Fruit fly (Drosophila melanogaster) Kc167 (cell line): ENCODE data around the gene Ttc30.

Experiments
- Myc ChIP-seq: fragments of >200 bp; optimal IDR thresholded peaks from 2 replicates; lab custom pipeline; 2017; ENCODE audit warnings: missing external identifiers
- Sin3A ChIP-seq: fragments of >200 bp; optimal IDR thresholded peaks from 2 replicates; lab custom pipeline; 2018; ENCODE audit warnings: missing external identifiers
- h ChIP-seq: fragments of >200 bp; optimal IDR thresholded peaks from 3 replicates; lab custom pipeline; 2018; ENCODE audit warnings: missing external identifiers
- insv ChIP-seq: fragments of >200 bp; optimal IDR thresholded peaks from 3 replicates; lab custom pipeline; 2018; ENCODE audit warnings: missing external identifiers
- ttk ChIP-seq: sonication (Bioruptor generic); optimal IDR thresholded peaks from 2 replicates; lab custom pipeline; 2017; ENCODE audit warnings: missing external identifiers

dm6 chr2L:13158510-13158909, 51.9 kb downstream of the Ttc30 start, which contains the start of gene Pk34A:
- TF ChIP-seq insv (lab: Kevin White, UChicago) (no peak), ttk (no peak), Myc (lab: Kevin White, UChicago) (no peak), h (lab: Kevin White, UChicago) (no peak), Sin3A (lab: Kevin White, UChicago) (no peak)
